Fruit fly (Drosophila melanogaster) whole organism, adult: ENCODE data around the gene Cpr62Ba.

Source experiments
- CG12768 ChIP-seq: fragments of 200-800 bp; sonication (Bioruptor generic); optimal IDR thresholded peaks from 2 replicates; lab custom pipeline; 2017; ENCODE audit warnings: missing biosample characterization, missing genetic modification characterization, mild to moderate bottlenecking, moderate library complexity, missing genetic modification reagents
- CG7101 ChIP-seq: fragments of 200-800 bp; sonication (Bioruptor generic); optimal IDR thresholded peaks from 2 replicates; lab custom pipeline; 2018; ENCODE audit warnings: missing biosample characterization, mild to moderate bottlenecking, missing genetic modification characterization, moderate library complexity
- Clk ChIP-seq: fragments of 200-800 bp; sonication (Bioruptor generic); optimal IDR thresholded peaks from 2 replicates; lab custom pipeline; 2017; ENCODE audit warnings: missing biosample characterization, missing genetic modification characterization
- Mnt ChIP-seq: fragments of 200-800 bp; sonication (Bioruptor generic); optimal IDR thresholded peaks from 2 replicates; lab custom pipeline; 2016; ENCODE audit warnings: missing biosample characterization, mild to moderate bottlenecking, missing genetic modification characterization
- bab1 ChIP-seq: fragments of 200-800 bp; sonication (Bioruptor generic); optimal IDR thresholded peaks from 3 replicates; lab custom pipeline; 2019; ENCODE audit warnings: missing biosample characterization, mild to moderate bottlenecking, missing genetic modification characterization, moderate library complexity
- cic ChIP-seq: fragments of 200-800 bp; sonication (Bioruptor generic); optimal IDR thresholded peaks from 2 replicates; lab custom pipeline; 2017; ENCODE audit warnings: missing biosample characterization, mild to moderate bottlenecking, missing genetic modification characterization, moderate library complexity
- cnc ChIP-seq, 2 experiments: fragments of >200 bp; optimal IDR thresholded peaks; 2 replicates each; lab custom pipeline; 2017

DNA sequence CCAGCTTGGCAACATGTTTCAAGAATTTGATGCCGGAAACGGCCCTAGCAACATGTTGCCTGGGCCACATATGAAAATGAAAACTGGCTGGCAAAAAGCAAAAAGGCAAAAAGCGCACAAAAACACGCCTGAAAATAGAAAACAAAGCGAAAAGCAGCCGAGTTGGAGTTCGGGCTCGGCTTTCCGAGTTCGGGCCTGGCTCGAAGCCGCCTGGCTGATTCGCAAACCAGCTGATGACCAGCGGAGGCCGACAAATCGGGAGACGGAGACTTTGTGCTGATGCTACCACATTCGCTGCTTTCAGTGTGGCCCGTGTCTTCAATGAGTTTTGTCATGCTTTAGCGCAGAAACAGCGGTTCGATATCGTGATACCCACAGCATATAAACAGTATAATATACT is 21.3 kb downstream of the Cpr62Ba start, which contains the start of gene GV1:
- TF ChIP-seq bab1 (GFP tag; lab: Kevin White, UChicago): no peak
- no peak for TF ChIP-seq Mnt
- no peak for TF ChIP-seq CG7101 (tag; lab: Kevin White, UChicago)
- no peak for TF ChIP-seq CG12768 (GFP tag; lab: Kevin White, UChicago)
- TF ChIP-seq cic (GFP tag; lab: Kevin White, UChicago): no peak
- no peak for TF ChIP-seq cnc (optimal IDR thresholded peaks at IDR 0.05; lab: Kevin White, UChicago)
- TF ChIP-seq Clk: no peak
